Worm (Caenorhabditis elegans) whole organism, late embryonic: ENCODE measurements around the gene C17G10.7.

Source experiments
- Y22D7AL.16 ChIP-seq: sonication (generic microtip); optimal IDR thresholded peaks from 2 replicates; lab custom pipeline; 2016; ENCODE audit warnings: missing genetic modification characterization, missing compliant biosample characterization
- che-1 ChIP-seq: sonication (generic microtip); optimal IDR thresholded peaks from 2 replicates; lab custom pipeline; 2016; ENCODE audit warnings: mild to moderate bottlenecking, missing genetic modification characterization, missing compliant biosample characterization
- dve-1 ChIP-seq: sonication (generic microtip); optimal IDR thresholded peaks from 2 replicates; lab custom pipeline; 2017; ENCODE audit warnings: antibody characterized with exemption, mild to moderate bottlenecking, missing genetic modification characterization, missing compliant biosample characterization
- fax-1 ChIP-seq: sonication (generic microtip); optimal IDR thresholded peaks from 2 replicates; lab custom pipeline; 2016; ENCODE audit warnings: missing genotype, missing genetic modification characterization, missing compliant biosample characterization
- fkh-6 ChIP-seq: sonication (generic microtip); optimal IDR thresholded peaks from 2 replicates; lab custom pipeline; 2016; ENCODE audit warnings: missing genetic modification characterization, missing compliant biosample characterization
- nhr-232 ChIP-seq: sonication (generic microtip); optimal IDR thresholded peaks from 2 replicates; lab custom pipeline; 2016; ENCODE audit warnings: missing genetic modification characterization, missing compliant biosample characterization
- pha-4 ChIP-seq: fragments of 150-350 bp; optimal IDR thresholded peaks from 2 replicates; lab custom pipeline; 2018; ENCODE audit warnings: missing biosample characterization, missing genetic modification reagents, missing genetic modification characterization
- tbx-2 ChIP-seq: sonication (generic microtip); optimal IDR thresholded peaks from 2 replicates; lab custom pipeline; 2016; ENCODE audit warnings: missing genetic modification characterization, missing compliant biosample characterization

ce11 chrII:5582309-5582708 lies 25.3 kb downstream of the C17G10.7 start, which contains the start of gene T25E4.2:
- TF ChIP-seq fax-1, result no peak
- TF ChIP-seq pha-4 (tag; lab: Kevin White, UChicago), result no peak
- no peak for TF ChIP-seq tbx-2 (tag; lab: Kevin White, UChicago)
- TF ChIP-seq nhr-232, result no peak
- no peak for TF ChIP-seq dve-1
- TF ChIP-seq Y22D7AL.16, result no peak
- no peak for TF ChIP-seq che-1 (tag; lab: Kevin White, UChicago)
- TF ChIP-seq fkh-6, result no peak
